Worm (Caenorhabditis elegans) whole organism, midembryonic: ENCODE measurements around the gene srg-16.

Experiments
- T22C8.4 ChIP-seq: fragments of 200-800 bp; sonication (Bioruptor generic); IDR thresholded peaks from 2 replicates; pipeline ENCODE4 v1.3.6; 2022; ENCODE audit warnings: missing genetic modification characterization, missing compliant biosample characterization
- cog-1 ChIP-seq: sonication (generic microtip); optimal IDR thresholded peaks from 2 replicates; lab custom pipeline; 2016; ENCODE audit warnings: missing genetic modification characterization, missing compliant biosample characterization
- flt-1 ChIP-seq: fragments of 200-800 bp; sonication (Bioruptor generic); IDR thresholded peaks from 2 replicates; pipeline ENCODE4 v1.3.6; 2022; ENCODE audit warnings: missing genetic modification characterization, missing compliant biosample characterization
- med-1 ChIP-seq: sonication (generic microtip); optimal IDR thresholded peaks from 2 replicates; lab custom pipeline; 2017; ENCODE audit warnings: missing genetic modification characterization, mild to moderate bottlenecking, missing compliant biosample characterization, antibody characterized with exemption, missing genetic modification reagents; ENCODE audit not compliant: insufficient read depth
- ref-1 ChIP-seq: fragments of 200-800 bp; sonication (Bioruptor generic); conservative IDR thresholded peaks from 2 replicates; pipeline ENCODE4 v1.3.6; 2022; ENCODE audit warnings: missing genetic modification reagents, missing genetic modification characterization, missing compliant biosample characterization
- tab-1 ChIP-seq: fragments of 200-800 bp; sonication (Bioruptor generic); IDR thresholded peaks from 2 replicates; pipeline ENCODE4 v1.3.6; 2022; ENCODE audit warnings: missing genetic modification characterization, missing compliant biosample characterization
- ztf-23 ChIP-seq: fragments of 200-800 bp; sonication (Bioruptor generic); IDR thresholded peaks from 2 replicates; pipeline ENCODE4 v1.3.6; 2022; ENCODE audit warnings: missing genetic modification reagents, missing genetic modification characterization, missing compliant biosample characterization
- ztf-29 ChIP-seq: fragments of 200-800 bp; sonication (Bioruptor generic); IDR thresholded peaks from 2 replicates; pipeline ENCODE4 v1.3.6; 2022; ENCODE audit warnings: missing genetic modification reagents, missing genetic modification characterization, missing compliant biosample characterization

DNA sequence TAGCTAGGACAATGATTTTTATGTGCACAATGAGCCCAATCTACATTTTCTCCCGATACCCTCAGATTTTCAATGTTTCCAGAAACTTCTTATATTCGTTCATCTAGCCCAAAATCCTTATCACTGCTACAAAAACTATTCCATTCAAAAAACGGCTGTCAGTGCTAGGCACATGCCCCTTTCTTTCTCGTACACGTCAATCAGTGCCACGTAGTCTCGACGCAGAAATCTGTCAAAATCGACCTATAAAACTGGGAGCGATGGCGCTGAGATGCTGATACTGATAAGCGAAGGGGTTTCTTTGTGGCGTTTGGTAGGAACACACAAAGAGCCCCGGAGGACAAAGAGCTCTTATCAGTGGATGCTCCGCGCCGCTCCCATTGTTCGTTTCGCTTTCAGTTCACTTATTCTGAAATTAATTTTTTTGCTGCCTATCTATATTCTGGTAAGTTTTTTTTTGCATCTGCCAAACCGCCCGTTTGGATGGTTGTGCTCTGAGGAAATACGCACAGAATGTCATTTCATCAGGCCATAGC is 51.9 kb downstream of the srg-16 start, which contains the start of gene srh-70:
- TF ChIP-seq tab-1 (GFP tag; lab: Robert Waterston, UW) (no peak), flt-1 (GFP tag; lab: Robert Waterston, UW) (no peak), cog-1 (tag; lab: Kevin White, UChicago) (no peak), med-1 (GFP tag; lab: Kevin White, UChicago) (no peak), ztf-29 (GFP tag; lab: Robert Waterston, UW) (no peak), ztf-23 (GFP tag; lab: Robert Waterston, UW) (no peak), ref-1 (GFP tag; lab: Robert Waterston, UW) (no peak), T22C8.4 (GFP tag; lab: Robert Waterston, UW) (no peak)
